Fruit fly (Drosophila melanogaster): ENCODE measurements around the gene CG8916.

CG8916 gene

DNA sequence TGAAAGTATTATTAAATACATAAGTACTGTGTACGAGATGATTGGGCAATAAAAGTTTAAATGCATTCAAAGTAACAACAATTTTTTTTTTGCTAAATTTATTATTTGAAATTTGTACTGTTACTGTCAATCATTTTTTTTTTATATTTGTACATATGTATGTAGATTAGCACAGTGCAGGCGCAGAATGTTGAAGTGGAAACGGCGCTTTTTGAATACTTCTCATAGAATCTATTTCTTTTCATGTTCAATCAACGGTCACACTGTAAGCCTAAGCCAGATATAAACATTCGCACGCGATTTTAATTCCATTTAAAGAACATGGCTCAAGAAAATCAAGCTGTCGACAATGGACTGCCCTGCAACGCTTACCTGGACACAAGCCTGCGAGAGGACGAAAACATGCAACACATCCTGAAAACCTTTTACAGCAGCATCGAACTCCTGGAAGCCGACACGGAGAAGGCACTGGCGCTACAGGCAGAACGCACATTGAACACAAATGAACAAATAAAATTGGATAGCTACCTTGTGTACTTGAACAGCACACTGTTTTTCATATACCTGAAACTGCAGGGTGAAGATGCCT lies 23.1 kb downstream of the CG8916 start, which contains the start of gene Rrp47 (continued):
- TF ChIP-seq NC2β (GFP tag; optimal IDR thresholded peaks at IDR 0.05) (no peak), Pdp1 (GFP tag; optimal IDR thresholded peaks at IDR 0.05) (peak in 1 of 2 experiments; percentile 7), CG1603 (tag; optimal IDR thresholded peaks at IDR 0.05) (peak; percentile 50), Med (GFP tag) (peak; percentile 5), chif (GFP tag; optimal IDR thresholded peaks at IDR 0.05) (no peak), CG10267 (tag; optimal IDR thresholded peaks at IDR 0.05) (peak; percentile 12), CG10366 (GFP tag; IDR thresholded peaks at IDR 0.05) (no peak), CG18476 (GFP tag; optimal IDR thresholded peaks at IDR 0.05) (no peak), Vsx1 (GFP tag; optimal IDR thresholded peaks at IDR 0.05) (no peak), bsh (GFP tag; optimal IDR thresholded peaks at IDR 0.05) (no peak), CG2712 (tag; optimal IDR thresholded peaks at IDR 0.05) (peak; percentile 13), row (GFP tag; IDR thresholded peaks at IDR 0.05) (peak; percentile 54; the same call in 2 of the 3 replicates), CG18599 (GFP tag; optimal IDR thresholded peaks at IDR 0.05) (no peak), CG1024 (GFP tag; IDR thresholded peaks at IDR 0.05) (peak; percentile 76), Dbx (GFP tag; IDR thresholded peaks at IDR 0.05) (no peak), phol (tag; optimal IDR thresholded peaks at IDR 0.05) (peak; percentile 1), cwo (GFP tag; optimal IDR thresholded peaks at IDR 0.05) (no peak), CG14014 (GFP tag; IDR thresholded peaks at IDR 0.05) (no peak), MESR4 (GFP tag; optimal IDR thresholded peaks at IDR 0.05) (peak; percentile 83), CkIIα-i1 (GFP tag; IDR thresholded peaks at IDR 0.05) (no peak), CG17802 (tag; optimal IDR thresholded peaks at IDR 0.05) (peak; percentile 86), pan (optimal IDR thresholded peaks at IDR 0.05) (no peak), pan (GFP tag; optimal IDR thresholded peaks at IDR 0.05 in 1 of 2, IDR thresholded peaks at IDR 0.05 in 1 of 2) (no peak), Fer1 (GFP tag; optimal IDR thresholded peaks at IDR 0.05) (no peak), gro (GFP tag; optimal IDR thresholded peaks at IDR 0.05) (no peak), pb (GFP tag; optimal IDR thresholded peaks at IDR 0.05) (no peak), zen (tag; optimal IDR thresholded peaks at IDR 0.05) (peak; percentile 10), Sry-δ (GFP tag; optimal IDR thresholded peaks at IDR 0.05) (peak; percentile 21), pzg (GFP tag; optimal IDR thresholded peaks at IDR 0.05) (peak; percentile 52), CG14710 (tag; optimal IDR thresholded peaks at IDR 0.05) (peak; percentile 6), corto (GFP tag; optimal IDR thresholded peaks at IDR 0.05) (no peak), CG30020 (tag; optimal IDR thresholded peaks at IDR 0.05) (peak; percentile 96), Myb (GFP tag; optimal IDR thresholded peaks at IDR 0.05) (peak; percentile 4), lola (GFP tag; optimal IDR thresholded peaks at IDR 0.05) (peak in 1 of 3 experiments; percentile 29), CG6254 (GFP tag; optimal IDR thresholded peaks at IDR 0.05) (no peak), fd96Cb (tag; optimal IDR thresholded peaks at IDR 0.05) (no peak), az2 (GFP tag; optimal IDR thresholded peaks at IDR 0.05) (no peak), gfzf (GFP tag; optimal IDR thresholded peaks at IDR 0.05) (peak; percentile 74), CG10431 (GFP tag; optimal IDR thresholded peaks at IDR 0.05) (no peak), NfI (GFP tag; optimal IDR thresholded peaks at IDR 0.05) (no peak), CG14050 (GFP tag; IDR thresholded peaks at IDR 0.05) (no peak), CG5953 (GFP tag; IDR thresholded peaks at IDR 0.05) (no peak), usp (GFP tag; optimal IDR thresholded peaks at IDR 0.05) (no peak), CG13775 (GFP tag; optimal IDR thresholded peaks at IDR 0.05) (no peak), CG33213 (GFP tag; optimal IDR thresholded peaks at IDR 0.05) (no peak), Mes4 (GFP tag; optimal IDR thresholded peaks at IDR 0.05) (no peak), CG7357 (GFP tag; IDR thresholded peaks at IDR 0.05) (peak; percentile 93), Trl (optimal IDR thresholded peaks at IDR 0.05) (no peak), Trl (GFP tag; optimal IDR thresholded peaks at IDR 0.05) (no peak), CG12155 (GFP tag; optimal IDR thresholded peaks at IDR 0.05) (no peak)

Measured in whole organism, embryonic.